Worm (Caenorhabditis elegans) whole organism, L3 larva: ENCODE results near the gene sek-1.
A peak's percentile ranks its signal among the peaks of the same experiment; 100 is the strongest.

Experiments used
- R02D3.7 ChIP-seq: fragments of 150-350 bp; optimal IDR thresholded peaks from 2 replicates; lab custom pipeline; 2014; ENCODE audit warnings: missing biosample characterization, missing genetic modification characterization
- aly-2 ChIP-seq: fragments of 150-350 bp; optimal IDR thresholded peaks from 2 replicates; lab custom pipeline; 2014; ENCODE audit warnings: missing biosample characterization, missing genetic modification characterization
- ceh-28 ChIP-seq: fragments of 150-350 bp; optimal IDR thresholded peaks from 2 replicates; lab custom pipeline; 2014; ENCODE audit warnings: missing biosample characterization, missing genetic modification reagents, missing genetic modification characterization
- ceh-82 ChIP-seq: fragments of 150-350 bp; optimal IDR thresholded peaks from 2 replicates; lab custom pipeline; 2014; ENCODE audit warnings: missing biosample characterization, missing genetic modification characterization
- ceh-9 ChIP-seq: sonication (generic microtip); optimal IDR thresholded peaks from 2 replicates; lab custom pipeline; 2018; ENCODE audit warnings: missing biosample characterization, missing genetic modification characterization
- daf-12 ChIP-seq: fragments of 150-350 bp; optimal IDR thresholded peaks from 2 replicates; lab custom pipeline; 2014; ENCODE audit warnings: missing biosample characterization, missing genetic modification reagents, missing genetic modification characterization
- egl-27 ChIP-seq: sonication (generic microtip); optimal IDR thresholded peaks from 4 replicates; lab custom pipeline; 2017; ENCODE audit warnings: missing biosample characterization, missing genetic modification reagents, missing genetic modification characterization
- egl-5 ChIP-seq: fragments of 150-350 bp; optimal IDR thresholded peaks from 2 replicates; lab custom pipeline; 2017; ENCODE audit warnings: missing biosample characterization, missing genetic modification reagents, missing genetic modification characterization, inconsistent platforms
- elt-1 ChIP-seq: fragments of 150-350 bp; optimal IDR thresholded peaks from 2 replicates; lab custom pipeline; 2014; ENCODE audit warnings: missing biosample characterization, missing genetic modification characterization
- elt-2 ChIP-seq: sonication (generic microtip); optimal IDR thresholded peaks from 2 replicates; lab custom pipeline; 2016; ENCODE audit warnings: missing genetic modification reagents, mild to moderate bottlenecking, missing genetic modification characterization, missing compliant biosample characterization
- elt-3 ChIP-seq, 3 experiments: fragments of 150-350 bp in 1 of 3; sonication (generic microtip) in 2 of 3; optimal IDR thresholded peaks; 2 replicates in 2 of 3; 4 replicates in 1 of 3; lab custom pipeline; 2014 to 2017; ENCODE audit warnings: missing biosample characterization in 3 of 3, missing genetic modification characterization in 3 of 3
- fkh-10 ChIP-seq: sonication (generic microtip); optimal IDR thresholded peaks from 2 replicates; lab custom pipeline; 2017; ENCODE audit warnings: missing biosample characterization, missing genetic modification reagents, missing genetic modification characterization
- fos-1 ChIP-seq: fragments of 150-350 bp; optimal IDR thresholded peaks from 2 replicates; lab custom pipeline; 2014; ENCODE audit warnings: missing biosample characterization, missing genetic modification characterization
- lin-39 ChIP-seq: fragments of 150-350 bp; optimal IDR thresholded peaks from 2 replicates; lab custom pipeline; 2018; ENCODE audit warnings: missing biosample characterization, missing genetic modification reagents, missing genetic modification characterization
- lsy-12 ChIP-seq: sonication (generic microtip); optimal IDR thresholded peaks from 2 replicates; lab custom pipeline; 2016; ENCODE audit warnings: mild to moderate bottlenecking, missing genetic modification characterization, missing compliant biosample characterization
- mdl-1 ChIP-seq: fragments of 150-350 bp; optimal IDR thresholded peaks from 2 replicates; lab custom pipeline; 2014; ENCODE audit warnings: missing biosample characterization, missing genetic modification characterization
- mml-1 ChIP-seq: fragments of 150-350 bp; sonication (generic microtip); optimal IDR thresholded peaks from 3 replicates; lab custom pipeline; 2014; ENCODE audit warnings: missing biosample characterization, missing genetic modification characterization
- nhr-12 ChIP-seq: fragments of 150-350 bp; optimal IDR thresholded peaks from 2 replicates; lab custom pipeline; 2014; ENCODE audit warnings: missing biosample characterization, missing genetic modification characterization
- nhr-23 ChIP-seq: fragments of 150-350 bp; optimal IDR thresholded peaks from 2 replicates; lab custom pipeline; 2014; ENCODE audit warnings: missing biosample characterization, missing genetic modification reagents, missing genetic modification characterization
- nhr-237 ChIP-seq: fragments of 150-350 bp; optimal IDR thresholded peaks from 2 replicates; lab custom pipeline; 2014; ENCODE audit warnings: missing biosample characterization, missing genetic modification characterization
- nhr-25 ChIP-seq: sonication (generic microtip); optimal IDR thresholded peaks from 2 replicates; lab custom pipeline; 2017; ENCODE audit warnings: missing biosample characterization, missing genetic modification characterization
- nhr-28 ChIP-seq: fragments of 150-350 bp; optimal IDR thresholded peaks from 2 replicates; lab custom pipeline; 2014; ENCODE audit warnings: missing biosample characterization, missing genetic modification characterization
- nhr-43 ChIP-seq: sonication (generic microtip); optimal IDR thresholded peaks from 2 replicates; lab custom pipeline; 2016; ENCODE audit warnings: mild to moderate bottlenecking, missing genetic modification characterization, missing compliant biosample characterization; ENCODE audit not compliant: poor library complexity, severe bottlenecking
- nhr-67 ChIP-seq: fragments of 150-350 bp; optimal IDR thresholded peaks from 2 replicates; lab custom pipeline; 2014; ENCODE audit warnings: missing biosample characterization, missing genetic modification characterization
- nhr-76 ChIP-seq: fragments of 150-350 bp; sonication (generic microtip); optimal IDR thresholded peaks from 5 replicates; lab custom pipeline; 2014; ENCODE audit warnings: missing biosample characterization, missing genetic modification characterization
- nhr-77 ChIP-seq: fragments of 150-350 bp; optimal IDR thresholded peaks from 2 replicates; lab custom pipeline; 2014; ENCODE audit warnings: missing biosample characterization, missing genetic modification characterization
- pha-4 ChIP-seq: fragments of 150-350 bp; optimal IDR thresholded peaks from 2 replicates; lab custom pipeline; 2014; ENCODE audit warnings: missing biosample characterization, missing genetic modification reagents, missing genetic modification characterization
- pqm-1 ChIP-seq: fragments of 150-350 bp; optimal IDR thresholded peaks from 2 replicates; lab custom pipeline; 2017; ENCODE audit warnings: missing biosample characterization, missing genetic modification characterization, inconsistent platforms
- sea-2 ChIP-seq: fragments of 150-350 bp; sonication (generic microtip); optimal IDR thresholded peaks from 4 replicates; lab custom pipeline; 2014; ENCODE audit warnings: missing biosample characterization, missing genetic modification reagents, missing genetic modification characterization
- skn-1 ChIP-seq: fragments of 150-350 bp; optimal IDR thresholded peaks from 2 replicates; lab custom pipeline; 2014; ENCODE audit warnings: missing biosample characterization, missing genetic modification characterization
- snpc-4 ChIP-seq: fragments of 150-350 bp; optimal IDR thresholded peaks from 2 replicates; lab custom pipeline; 2014; ENCODE audit warnings: missing biosample characterization, missing genetic modification characterization
- tbx-2 ChIP-seq: sonication (generic microtip); optimal IDR thresholded peaks from 2 replicates; lab custom pipeline; 2016; ENCODE audit warnings: mild to moderate bottlenecking, missing genetic modification characterization, missing compliant biosample characterization
- zag-1 ChIP-seq: fragments of 150-350 bp; optimal IDR thresholded peaks from 2 replicates; lab custom pipeline; 2014; ENCODE audit warnings: missing biosample characterization, missing genetic modification characterization
- ztf-11 ChIP-seq: fragments of 150-350 bp; optimal IDR thresholded peaks from 2 replicates; lab custom pipeline; 2014; ENCODE audit warnings: missing biosample characterization, missing genetic modification characterization

The sek-1 gene

ce11 chrX:7776509-7777001 lies 40.0 kb upstream of the sek-1 start, which contains the start of gene mec-7:
TSS of gene mec-7 (minus strand) at chrX:7776689.
- TF ChIP-seq R02D3.7 (tag; lab: Kevin White, UChicago) (no peak), lin-39 (tag; lab: Kevin White, UChicago) (no peak), nhr-28 (tag; lab: Kevin White, UChicago) (no peak), nhr-77 (no peak), ceh-9 (tag; lab: Kevin White, UChicago) (no peak), elt-1 (tag; lab: Kevin White, UChicago) (no peak), mml-1 (tag; lab: Kevin White, UChicago) (no peak), egl-5 (no peak), pha-4 (tag; lab: Kevin White, UChicago) (no peak), snpc-4 (tag; lab: Kevin White, UChicago) (no peak), ztf-11 (tag; lab: Kevin White, UChicago) (no peak), egl-27 (tag; lab: Kevin White, UChicago) (no peak), aly-2 (tag; lab: Kevin White, UChicago) (no peak), ceh-28 (tag; lab: Kevin White, UChicago) (no peak), nhr-76 (tag; lab: Kevin White, UChicago) (no peak)

ce11 chrX:7778786-7779185 lies 37.7 kb upstream of the sek-1 start:
- peak; percentile 67 for TF ChIP-seq nhr-25 (tag; lab: Kevin White, UChicago)
- TF ChIP-seq nhr-43 (tag; lab: Kevin White, UChicago): no peak
- TF ChIP-seq elt-3 (tag; optimal IDR thresholded peaks at IDR 0.05; lab: Kevin White, UChicago): peak in 1 of 3 experiments; percentile 13
- TF ChIP-seq, all 47 proteins: peak for 2

ce11 chrX:7779527-7780033 lies 37.0 kb upstream of the sek-1 start, which contains the start of gene ZK154.1:
TSS of gene ZK154.1 (plus strand) at chrX:7779577.
- TF ChIP-seq elt-2: no peak
- no peak for TF ChIP-seq nhr-76 (tag; lab: Kevin White, UChicago)
- TF ChIP-seq nhr-28 (tag; lab: Kevin White, UChicago): no peak
- no peak for TF ChIP-seq lin-39 (tag; lab: Kevin White, UChicago)
- no peak for TF ChIP-seq elt-3 (tag; optimal IDR thresholded peaks at IDR 0.05; lab: Kevin White, UChicago)
- TF ChIP-seq nhr-67 (tag; lab: Kevin White, UChicago): no peak
- TF ChIP-seq lsy-12 (tag; lab: Kevin White, UChicago): no peak
- no peak for TF ChIP-seq pha-4 (tag; lab: Kevin White, UChicago)
- TF ChIP-seq fkh-10 (GFP tag; lab: Kevin White, UChicago): no peak
- no peak for TF ChIP-seq nhr-237
- TF ChIP-seq nhr-12 (tag; lab: Kevin White, UChicago): no peak
- TF ChIP-seq nhr-25 (tag; lab: Kevin White, UChicago): no peak
- TF ChIP-seq skn-1 (tag; lab: Kevin White, UChicago): no peak
- no peak for TF ChIP-seq nhr-23 (tag; lab: Kevin White, UChicago)
- no peak for TF ChIP-seq ceh-28 (tag; lab: Kevin White, UChicago)
- TF ChIP-seq nhr-77: no peak
- TF ChIP-seq snpc-4 (tag; lab: Kevin White, UChicago): no peak

DNA sequence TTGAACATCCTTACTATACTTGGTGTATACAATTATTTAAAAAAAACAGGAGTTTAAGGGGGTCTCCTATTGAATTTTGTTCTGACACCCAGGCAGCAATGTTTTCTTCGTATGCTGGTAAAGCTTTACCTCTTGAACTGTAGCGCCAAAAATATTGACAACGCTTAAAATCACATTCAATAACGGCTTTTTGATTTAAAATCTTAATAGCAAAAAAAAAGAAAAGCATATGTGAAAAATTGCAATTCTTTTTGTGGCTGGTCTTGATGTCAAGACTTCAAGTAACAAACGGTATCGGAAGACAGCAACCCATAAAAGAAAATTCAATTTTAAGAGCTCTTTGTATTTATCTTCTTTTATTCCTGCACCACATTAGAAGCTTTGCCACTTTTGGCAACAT lies 34.7 kb upstream of the sek-1 start:
- TF ChIP-seq ceh-82 (tag; lab: Kevin White, UChicago): no peak
- TF ChIP-seq nhr-237: no peak
- TF ChIP-seq nhr-43 (tag; lab: Kevin White, UChicago): no peak
- no peak for TF ChIP-seq sea-2 (GFP tag; lab: Kevin White, UChicago)
- TF ChIP-seq nhr-12 (tag; lab: Kevin White, UChicago): no peak
- no peak for TF ChIP-seq pha-4 (tag; lab: Kevin White, UChicago)
- TF ChIP-seq skn-1 (tag; lab: Kevin White, UChicago): no peak
- no peak for TF ChIP-seq nhr-76 (tag; lab: Kevin White, UChicago)
- no peak for TF ChIP-seq tbx-2 (tag; lab: Kevin White, UChicago)
- no peak for TF ChIP-seq ztf-11 (tag; lab: Kevin White, UChicago)
- no peak for TF ChIP-seq pqm-1 (tag; lab: Kevin White, UChicago)
- TF ChIP-seq zag-1 (tag; lab: Kevin White, UChicago): no peak
- no peak for TF ChIP-seq mml-1 (tag; lab: Kevin White, UChicago)
- TF ChIP-seq fos-1 (tag; lab: Kevin White, UChicago): no peak
- no peak for TF ChIP-seq nhr-67 (tag; lab: Kevin White, UChicago)
- no peak for TF ChIP-seq lin-39 (tag; lab: Kevin White, UChicago)
- TF ChIP-seq mdl-1 (tag; lab: Kevin White, UChicago): no peak
- no peak for TF ChIP-seq daf-12 (tag; lab: Kevin White, UChicago)
- TF ChIP-seq nhr-23 (tag; lab: Kevin White, UChicago): no peak
